Worm (Caenorhabditis elegans): ENCODE measurements around the gene ifp-1.

ifp-1 gene

DNA sequence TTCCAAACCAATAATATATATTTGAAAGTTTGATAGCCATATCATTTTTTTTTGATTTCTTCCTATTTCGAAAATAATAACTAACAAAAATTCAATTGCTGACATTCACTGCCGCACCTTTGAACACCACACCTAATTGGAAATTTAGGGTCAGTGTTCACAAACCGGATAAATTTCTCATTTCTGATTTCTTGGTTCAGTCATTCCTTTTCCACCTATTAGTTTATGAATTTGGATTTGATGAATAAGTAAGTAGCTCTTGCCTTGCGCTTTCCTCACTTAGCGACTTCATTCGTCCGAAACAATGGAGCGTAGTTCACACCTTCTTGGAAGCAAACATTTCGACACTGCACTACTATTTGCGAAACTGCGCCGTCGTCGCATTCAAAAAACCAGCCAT, 26.1 kb upstream of the ifp-1 start, which contains the start of gene F15G9.1:
Gene F15G9.1 (plus strand): TSS at position 301 of the 400 bp plus-strand sequence.
- TF ChIP-seq unc-39 (tag; optimal IDR thresholded peaks at IDR 0.05) (no peak), snpc-4 (tag; optimal IDR thresholded peaks at IDR 0.05) (no peak), flh-1 (GFP tag; optimal IDR thresholded peaks at IDR 0.05) (no peak), nhr-28 (tag; optimal IDR thresholded peaks at IDR 0.05) (no peak), nhr-12 (tag; optimal IDR thresholded peaks at IDR 0.05) (no peak), ztf-11 (tag; optimal IDR thresholded peaks at IDR 0.05) (no peak), cnd-1 (tag; optimal IDR thresholded peaks at IDR 0.05) (no peak), ham-2 (GFP tag; optimal IDR thresholded peaks at IDR 0.05) (no peak)

ce11 chrX:9705257-9706035, 25.5 kb upstream of the ifp-1 start:
- no peak for TF ChIP-seq snpc-4 (tag; optimal IDR thresholded peaks at IDR 0.05)
- TF ChIP-seq cnd-1 (tag; optimal IDR thresholded peaks at IDR 0.05), result no peak
- TF ChIP-seq ces-1 (GFP tag; optimal IDR thresholded peaks at IDR 0.05), result peak; percentile 60

DNA sequence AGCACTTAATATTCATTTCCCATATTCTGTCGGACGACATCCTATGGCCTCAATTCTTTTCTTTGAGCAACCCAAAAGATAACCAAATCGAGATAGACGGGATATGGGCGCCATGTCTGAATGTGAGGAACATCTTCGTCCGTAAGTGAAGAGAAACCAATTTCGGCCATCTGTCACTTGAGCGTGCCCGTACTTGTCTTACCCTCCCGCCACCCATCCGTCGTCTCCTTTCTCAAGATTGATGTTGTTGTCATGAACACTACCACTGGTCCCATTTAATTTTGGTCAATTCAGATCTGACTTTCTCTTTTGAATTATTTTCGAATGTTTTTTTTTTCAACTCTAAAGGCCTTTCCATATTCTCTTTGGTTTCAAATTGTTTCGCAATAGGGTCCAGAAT, 22.8 kb upstream of the ifp-1 start:
- TF ChIP-seq ces-1 (GFP tag; optimal IDR thresholded peaks at IDR 0.05), result peak; percentile 22
- TF ChIP-seq nhr-237 (tag; optimal IDR thresholded peaks at IDR 0.05), result no peak
- no peak for TF ChIP-seq ceh-83 (GFP tag; optimal IDR thresholded peaks at IDR 0.05)
- TF ChIP-seq nhr-12 (tag; optimal IDR thresholded peaks at IDR 0.05), result no peak
- TF ChIP-seq cnd-1 (tag; optimal IDR thresholded peaks at IDR 0.05), result peak; percentile 73
- peak; percentile 62 for TF ChIP-seq lin-32 (GFP tag; optimal IDR thresholded peaks at IDR 0.05)
- TF ChIP-seq nhr-76 (tag; optimal IDR thresholded peaks at IDR 0.05), result no peak
- no peak for TF ChIP-seq pha-4 (tag; optimal IDR thresholded peaks at IDR 0.05)
- TF ChIP-seq mep-1 (tag; optimal IDR thresholded peaks at IDR 0.05), result no peak
- no peak for TF ChIP-seq bed-3 (GFP tag; optimal IDR thresholded peaks at IDR 0.05)
- TF ChIP-seq tbx-8 (GFP tag; optimal IDR thresholded peaks at IDR 0.05), result no peak
- no peak for TF ChIP-seq ceh-43 (GFP tag; optimal IDR thresholded peaks at IDR 0.05)
- TF ChIP-seq nhr-28 (tag; optimal IDR thresholded peaks at IDR 0.05), result no peak

DNA sequence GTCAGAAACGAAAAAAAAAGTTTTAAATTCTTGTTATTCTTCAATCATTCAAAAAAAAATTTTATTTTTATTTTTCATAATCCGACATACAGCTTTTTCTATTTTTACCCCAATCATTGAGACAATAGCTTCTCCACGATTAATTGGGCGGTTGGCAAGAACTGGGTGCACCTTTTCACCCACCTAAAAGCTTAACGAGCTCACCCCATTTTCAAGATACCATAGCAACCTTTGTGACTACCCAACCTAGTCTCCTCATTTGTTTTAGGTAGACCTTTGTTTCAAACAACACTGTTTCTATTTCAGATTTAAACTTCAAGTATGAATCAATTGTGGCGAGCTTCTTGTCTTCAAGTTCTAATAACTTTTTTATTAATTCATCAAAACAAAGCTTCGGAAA, 18.4 kb upstream of the ifp-1 start, which contains the start of gene dyf-7:
Gene dyf-7 (plus strand): TSS at position 301 of the 400 bp plus-strand sequence.
- TF ChIP-seq mab-5 (tag; optimal IDR thresholded peaks at IDR 0.05), result no peak
- no peak for TF ChIP-seq ceh-83 (GFP tag; optimal IDR thresholded peaks at IDR 0.05)

ce11 chrX:9697655-9698054, 17.7 kb upstream of the ifp-1 start:
- TF ChIP-seq zip-8 (tag; optimal IDR thresholded peaks at IDR 0.05) (no peak), cnd-1 (tag; optimal IDR thresholded peaks at IDR 0.05) (peak; percentile 11), nhr-28 (tag; optimal IDR thresholded peaks at IDR 0.05) (no peak), pha-4 (tag; optimal IDR thresholded peaks at IDR 0.05) (no peak), hlh-1 (tag; optimal IDR thresholded peaks at IDR 0.05) (no peak), M03D4.4 (tag; optimal IDR thresholded peaks at IDR 0.05) (no peak), elt-3 (tag; optimal IDR thresholded peaks at IDR 0.05) (no peak), lin-32 (GFP tag; optimal IDR thresholded peaks at IDR 0.05) (peak; percentile 98)

DNA sequence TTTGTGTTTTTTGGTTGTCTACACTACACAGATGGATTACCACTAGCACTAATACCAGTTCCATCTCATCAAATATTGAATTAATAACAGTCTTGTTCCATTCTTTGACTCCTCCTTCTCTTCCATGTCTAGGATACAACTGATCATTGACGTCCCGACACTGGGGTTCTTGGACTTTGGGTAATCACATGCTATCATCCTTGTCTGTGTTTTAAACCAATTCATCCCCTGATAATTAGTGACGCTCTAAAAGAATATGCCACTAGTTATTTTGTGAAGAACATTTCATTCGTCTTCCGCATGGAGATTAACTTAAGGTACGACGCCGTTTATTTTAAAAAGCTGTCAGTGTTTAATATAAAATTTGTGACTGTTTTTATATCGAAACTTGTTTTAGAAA, 10.5 kb upstream of the ifp-1 start, which contains the start of gene npr-18:
Gene npr-18 (plus strand): TSS at position 301 of the 400 bp plus-strand sequence.
- TF ChIP-seq lsy-2 (tag; optimal IDR thresholded peaks at IDR 0.05), result no peak
- TF ChIP-seq tbx-8 (GFP tag; optimal IDR thresholded peaks at IDR 0.05), result no peak
- no peak for TF ChIP-seq sem-2 (GFP tag; optimal IDR thresholded peaks at IDR 0.05)
- no peak for TF ChIP-seq elt-1 (tag; optimal IDR thresholded peaks at IDR 0.05; ENCODE audit: borderline replicate concordance, insufficient read depth)
- TF ChIP-seq mab-5 (tag; optimal IDR thresholded peaks at IDR 0.05), result no peak
- TF ChIP-seq elt-3 (tag; optimal IDR thresholded peaks at IDR 0.05), result no peak
- TF ChIP-seq zip-8 (tag; optimal IDR thresholded peaks at IDR 0.05), result no peak
- no peak for TF ChIP-seq pha-4 (tag; optimal IDR thresholded peaks at IDR 0.05)
- TF ChIP-seq nhr-28 (tag; optimal IDR thresholded peaks at IDR 0.05), result no peak
- no peak for TF ChIP-seq snpc-4 (tag; optimal IDR thresholded peaks at IDR 0.05)
- no peak for TF ChIP-seq mls-2 (tag; optimal IDR thresholded peaks at IDR 0.05)
- no peak for TF ChIP-seq cnd-1 (tag; optimal IDR thresholded peaks at IDR 0.05)
- TF ChIP-seq unc-120 (tag; optimal IDR thresholded peaks at IDR 0.05; ENCODE audit: poor library complexity, severe bottlenecking), result no peak
- no peak for TF ChIP-seq ham-2 (GFP tag; optimal IDR thresholded peaks at IDR 0.05)
- TF ChIP-seq ztf-11 (tag; optimal IDR thresholded peaks at IDR 0.05), result no peak
- TF ChIP-seq lin-32 (GFP tag; optimal IDR thresholded peaks at IDR 0.05), result no peak
- TF ChIP-seq lin-13 (tag; optimal IDR thresholded peaks at IDR 0.05), result no peak
- no peak for TF ChIP-seq blmp-1 (tag; optimal IDR thresholded peaks at IDR 0.05)
- TF ChIP-seq nhr-76 (tag; optimal IDR thresholded peaks at IDR 0.05), result no peak
- no peak for TF ChIP-seq nhr-12 (tag; optimal IDR thresholded peaks at IDR 0.05)

Measured in whole organism, mixed stage, embryonic.